Worm (Caenorhabditis elegans) whole organism, L4 larva: ENCODE measurements around the gene B0228.1.

Experiments
- R02D3.7 ChIP-seq: fragments of 150-350 bp; sonication (generic microtip); optimal IDR thresholded peaks from 3 replicates; lab custom pipeline; 2014; ENCODE audit warnings: missing biosample characterization, missing genetic modification characterization
- T26A8.4 ChIP-seq: fragments of 200-800 bp; sonication (Bioruptor generic); IDR thresholded peaks from 2 replicates; pipeline ENCODE4 v1.3.6; 2022; ENCODE audit warnings: missing genetic modification characterization, missing compliant biosample characterization
- Y105C5A.15 ChIP-seq: fragments of 200-800 bp; sonication (Bioruptor generic); IDR thresholded peaks from 2 replicates; pipeline ENCODE4 v1.3.6; 2022; ENCODE audit warnings: missing genetic modification characterization, missing compliant biosample characterization
- Y75B8A.6 ChIP-seq: fragments of 200-800 bp; sonication (Bioruptor generic); IDR thresholded peaks from 2 replicates; pipeline ENCODE4 v1.3.6; 2022; ENCODE audit warnings: missing genetic modification reagents, missing genetic modification characterization, missing compliant biosample characterization
- ZK337.2 ChIP-seq: fragments of 200-800 bp; sonication (Bioruptor generic); IDR thresholded peaks from 2 replicates; pipeline ENCODE4 v1.3.6; 2022; ENCODE audit warnings: missing genetic modification reagents, missing genetic modification characterization, missing compliant biosample characterization
- aha-1 ChIP-seq: fragments of 150-350 bp; peaks from one replicate; lab custom pipeline; 2014; ENCODE audit warnings: missing biosample characterization, missing genetic modification characterization
- aly-2 ChIP-seq: sonication (generic microtip); optimal IDR thresholded peaks from 2 replicates; lab custom pipeline; 2018; ENCODE audit warnings: missing biosample characterization, missing genetic modification characterization
- ama-1 ChIP-seq: fragments of 150-350 bp; optimal IDR thresholded peaks from 2 replicates; lab custom pipeline; 2014; ENCODE audit warnings: inconsistent platforms, mixed read lengths
- attf-4 ChIP-seq: sonication (generic microtip); optimal IDR thresholded peaks from 3 replicates; lab custom pipeline; 2017; ENCODE audit warnings: missing biosample characterization, missing genetic modification characterization
- ceh-32 ChIP-seq: sonication (generic microtip); optimal IDR thresholded peaks from 2 replicates; lab custom pipeline; 2016; ENCODE audit warnings: mild to moderate bottlenecking, missing genetic modification characterization, missing compliant biosample characterization; ENCODE audit not compliant: poor library complexity
- ceh-44 ChIP-seq: fragments of 200-800 bp; sonication (Bioruptor generic); IDR thresholded peaks from 2 replicates; pipeline ENCODE4 v1.3.6; 2022; ENCODE audit warnings: missing genetic modification reagents, missing genetic modification characterization, missing compliant biosample characterization
- ceh-62 ChIP-seq: sonication (generic microtip); optimal IDR thresholded peaks from 2 replicates; lab custom pipeline; 2017; ENCODE audit warnings: missing biosample characterization, missing genetic modification characterization
- ceh-82 ChIP-seq: sonication (generic microtip); optimal IDR thresholded peaks from 2 replicates; lab custom pipeline; 2017; ENCODE audit warnings: missing biosample characterization, missing genetic modification characterization
- ctbp-1 ChIP-seq: fragments of 200-800 bp; sonication (Bioruptor generic); IDR thresholded peaks from 2 replicates; pipeline ENCODE4 v1.3.6; 2022; ENCODE audit warnings: missing genetic modification reagents, missing genetic modification characterization, missing compliant biosample characterization
- daf-12 ChIP-seq: fragments of 150-350 bp; optimal IDR thresholded peaks from 2 replicates; lab custom pipeline; 2014; ENCODE audit warnings: missing biosample characterization, missing genetic modification reagents, missing genetic modification characterization
- daf-8 ChIP-seq: fragments of 200-800 bp; sonication (Bioruptor generic); IDR thresholded peaks from 2 replicates; pipeline ENCODE4 v1.3.6; 2022; ENCODE audit warnings: missing genetic modification characterization, missing compliant biosample characterization
- dmd-6 ChIP-seq: fragments of 200-800 bp; sonication (Bioruptor generic); IDR thresholded peaks from 2 replicates; pipeline ENCODE4 v1.3.6; 2022; ENCODE audit warnings: missing genetic modification reagents, missing genetic modification characterization, missing compliant biosample characterization
- dmd-8 ChIP-seq: fragments of 200-800 bp; sonication (Bioruptor generic); IDR thresholded peaks from 2 replicates; pipeline ENCODE4 v1.3.6; 2022; ENCODE audit warnings: missing genetic modification characterization, missing compliant biosample characterization
- dmd-9 ChIP-seq: fragments of 200-800 bp; sonication (Bioruptor generic); IDR thresholded peaks from 2 replicates; pipeline ENCODE4 v1.3.6; 2022; ENCODE audit warnings: missing genetic modification reagents, missing genetic modification characterization, missing compliant biosample characterization
- duxl-1 ChIP-seq: sonication (generic microtip); optimal IDR thresholded peaks from 2 replicates; lab custom pipeline; 2016; ENCODE audit warnings: mild to moderate bottlenecking, missing genetic modification characterization, moderate library complexity, missing compliant biosample characterization; ENCODE audit not compliant: poor library complexity
- egl-27 ChIP-seq: sonication (generic microtip); optimal IDR thresholded peaks from 3 replicates; lab custom pipeline; 2017; ENCODE audit warnings: missing biosample characterization, missing genetic modification reagents, missing genetic modification characterization
- egl-43 ChIP-seq: fragments of 200-800 bp; sonication (Bioruptor generic); IDR thresholded peaks from 2 replicates; pipeline ENCODE4 v1.3.6; 2022; ENCODE audit warnings: missing genetic modification reagents, missing genetic modification characterization, missing compliant biosample characterization
- fkh-10 ChIP-seq: fragments of 150-350 bp; optimal IDR thresholded peaks from 2 replicates; lab custom pipeline; 2014; ENCODE audit warnings: missing biosample characterization, missing genetic modification reagents, missing genetic modification characterization
- gei-8 ChIP-seq: fragments of 200-800 bp; sonication (Bioruptor generic); optimal IDR thresholded peaks from 2 replicates; lab custom pipeline; 2018; ENCODE audit warnings: mild to moderate bottlenecking, missing genetic modification characterization, missing compliant biosample characterization
- hif-1 ChIP-seq, 2 experiments: sonication (generic microtip); optimal IDR thresholded peaks; 2 replicates each; lab custom pipeline; 2016 to 2017; ENCODE audit warnings: missing compliant biosample characterization in 2 of 2, missing genetic modification characterization in 2 of 2, missing genetic modification reagents in 2 of 2, missing genotype in 2 of 2, mild to moderate bottlenecking in 1 of 2
- hlh-11 ChIP-seq: fragments of 200-800 bp; sonication (Bioruptor generic); optimal IDR thresholded peaks from 2 replicates; lab custom pipeline; 2018; ENCODE audit warnings: mild to moderate bottlenecking, missing genetic modification characterization, missing compliant biosample characterization
- jun-1 ChIP-seq: fragments of 150-350 bp; optimal IDR thresholded peaks from 2 replicates; lab custom pipeline; 2014; ENCODE audit warnings: missing biosample characterization, missing genetic modification reagents, missing genetic modification characterization
- lim-7 ChIP-seq: fragments of 200-800 bp; sonication (Bioruptor generic); IDR thresholded peaks from 2 replicates; pipeline ENCODE4 v1.3.6; 2022; ENCODE audit warnings: missing genetic modification characterization, missing compliant biosample characterization
- lin-13 ChIP-seq: fragments of 150-350 bp; optimal IDR thresholded peaks from 2 replicates; lab custom pipeline; 2014; ENCODE audit warnings: missing biosample characterization, missing genetic modification reagents, missing genetic modification characterization
- lin-29 ChIP-seq: fragments of 200-800 bp; sonication (Bioruptor generic); IDR thresholded peaks from 2 replicates; pipeline ENCODE4 v1.3.6; 2022; ENCODE audit warnings: missing genetic modification reagents, missing genetic modification characterization, missing compliant biosample characterization
- lin-38 ChIP-seq: fragments of 200-800 bp; sonication (Bioruptor generic); IDR thresholded peaks from 2 replicates; pipeline ENCODE4 v1.3.6; 2022; ENCODE audit warnings: missing genetic modification reagents, missing genetic modification characterization, missing compliant biosample characterization
- lsy-2 ChIP-seq, 2 experiments: fragments of 150-350 bp in 1 of 2; sonication (generic microtip) in 1 of 2; optimal IDR thresholded peaks; 2 replicates each; lab custom pipeline; 2014 to 2017; ENCODE audit warnings: missing biosample characterization in 2 of 2, missing genetic modification characterization in 2 of 2
- mdl-1 ChIP-seq, 2 experiments: fragments of 150-350 bp in 1 of 2; sonication (generic microtip) in 1 of 2; optimal IDR thresholded peaks; 2 replicates each; lab custom pipeline; 2014 to 2017; ENCODE audit warnings: missing biosample characterization in 2 of 2, missing genetic modification characterization in 2 of 2
- mes-2 ChIP-seq: sonication (generic microtip); optimal IDR thresholded peaks from 2 replicates; lab custom pipeline; 2016; ENCODE audit warnings: missing genotype, mild to moderate bottlenecking, missing genetic modification characterization, missing compliant biosample characterization; ENCODE audit not compliant: poor library complexity, severe bottlenecking
- mxl-2 ChIP-seq: fragments of 200-800 bp; sonication (Bioruptor generic); conservative IDR thresholded peaks from 2 replicates; pipeline ENCODE4 v1.3.6; 2022; ENCODE audit warnings: missing genetic modification reagents, missing genetic modification characterization, missing compliant biosample characterization
- nhr-237 ChIP-seq: sonication (generic microtip); optimal IDR thresholded peaks from 2 replicates; lab custom pipeline; 2017; ENCODE audit warnings: missing biosample characterization, missing genetic modification characterization
- nhr-48 ChIP-seq: sonication (generic microtip); optimal IDR thresholded peaks from 2 replicates; lab custom pipeline; 2016; ENCODE audit warnings: mild to moderate bottlenecking, missing genetic modification characterization, missing compliant biosample characterization
- nhr-76 ChIP-seq: fragments of 150-350 bp; optimal IDR thresholded peaks from 2 replicates; lab custom pipeline; 2014; ENCODE audit warnings: missing biosample characterization, missing genetic modification characterization
- php-3 ChIP-seq: fragments of 200-800 bp; sonication (Bioruptor generic); IDR thresholded peaks from 2 replicates; pipeline ENCODE4 v1.3.6; 2022; ENCODE audit warnings: missing genetic modification reagents, missing genetic modification characterization, missing compliant biosample characterization
- pqm-1 ChIP-seq: sonication (generic microtip); optimal IDR thresholded peaks from 2 replicates; lab custom pipeline; 2017; ENCODE audit warnings: missing biosample characterization, missing genetic modification characterization
- saeg-2 ChIP-seq: fragments of 200-800 bp; sonication (Bioruptor generic); IDR thresholded peaks from 2 replicates; pipeline ENCODE4 v1.3.6; 2022; ENCODE audit warnings: missing genetic modification reagents, missing genetic modification characterization, missing compliant biosample characterization
- sdz-12 ChIP-seq: fragments of 200-800 bp; sonication (Bioruptor generic); optimal IDR thresholded peaks from 2 replicates; lab custom pipeline; 2018; ENCODE audit warnings: mild to moderate bottlenecking, missing genetic modification characterization, missing compliant biosample characterization
- set-16 ChIP-seq: fragments of 200-800 bp; sonication (Bioruptor generic); IDR thresholded peaks from 2 replicates; pipeline ENCODE4 v1.3.6; 2022; ENCODE audit warnings: missing genetic modification reagents, missing genetic modification characterization, missing compliant biosample characterization
- spr-1 ChIP-seq: sonication (generic microtip); optimal IDR thresholded peaks from 2 replicates; lab custom pipeline; 2016; ENCODE audit warnings: mild to moderate bottlenecking, missing genetic modification characterization, missing compliant biosample characterization
- tag-97 ChIP-seq: fragments of 200-800 bp; sonication (Bioruptor generic); IDR thresholded peaks from 2 replicates; pipeline ENCODE4 v1.3.6; 2022; ENCODE audit warnings: missing genetic modification characterization, missing compliant biosample characterization
- tra-1 ChIP-seq: fragments of 200-800 bp; sonication (Bioruptor generic); IDR thresholded peaks from 2 replicates; pipeline ENCODE4 v1.3.6; 2022; ENCODE audit warnings: missing genetic modification reagents, missing genetic modification characterization, missing compliant biosample characterization
- unc-39 ChIP-seq: sonication (generic microtip); optimal IDR thresholded peaks from 2 replicates; lab custom pipeline; 2017; ENCODE audit warnings: missing biosample characterization, missing genetic modification characterization
- unc-62 ChIP-seq, 3 experiments: fragments of 150-350 bp in 1 of 3; sonication (generic microtip); optimal IDR thresholded peaks in 2 of 3; peaks in 1 of 3; 1 replicate in 1 of 3; 2 replicates in 2 of 3; lab custom pipeline; 2014 to 2017; ENCODE audit warnings: missing biosample characterization in 3 of 3, missing genetic modification characterization in 3 of 3, missing genetic modification reagents in 3 of 3, missing genotype in 1 of 3
- vab-7 ChIP-seq: fragments of 200-800 bp; sonication (Bioruptor generic); IDR thresholded peaks from 2 replicates; pipeline ENCODE4 v1.3.6; 2022; ENCODE audit warnings: missing genetic modification reagents, missing genetic modification characterization, missing compliant biosample characterization
- zfp-2 ChIP-seq: sonication (generic microtip); optimal IDR thresholded peaks from 2 replicates; lab custom pipeline; 2016; ENCODE audit warnings: mild to moderate bottlenecking, missing genetic modification characterization, missing compliant biosample characterization
- ztf-7 ChIP-seq: fragments of 150-350 bp; optimal IDR thresholded peaks from 2 replicates; lab custom pipeline; 2014; ENCODE audit warnings: missing biosample characterization, missing genetic modification characterization

B0228.1 gene

ce11 chrII:7756810-7757209 is 1.7 kb downstream of the B0228.1 start (continued):
- TF ChIP-seq nhr-237 (no peak), php-3 (GFP tag; lab: Robert Waterston, UW) (peak; percentile 44; the same call in 1 of the 2 replicates), Y75B8A.6 (0 out of 2 replicates have a peak, but pooled peaks have one; percentile 14), set-16 (GFP tag; lab: Robert Waterston, UW) (no peak), ztf-7 (tag; lab: Kevin White, UChicago) (no peak), R02D3.7 (tag; lab: Kevin White, UChicago) (no peak), daf-12 (tag; lab: Kevin White, UChicago) (no peak), lin-29 (GFP tag; lab: Robert Waterston, UW) (no peak), zfp-2 (tag; lab: Kevin White, UChicago) (no peak), tra-1 (peak; percentile 64), lsy-2 (tag; optimal IDR thresholded peaks at IDR 0.05; lab: Kevin White, UChicago) (peak in 1 of 2 experiments; percentile 74), ceh-82 (tag; lab: Kevin White, UChicago) (no peak), Y105C5A.15 (GFP tag; lab: Robert Waterston, UW) (no peak), ceh-62 (tag; lab: Kevin White, UChicago) (no peak), attf-4 (tag; lab: Kevin White, UChicago) (no peak), unc-62 (GFP tag; optimal IDR thresholded peaks at IDR 0.05 in 1 of 2; lab: Kevin White, UChicago) (no peak), unc-62 (tag; optimal IDR thresholded peaks at IDR 0.05; lab: Kevin White, UChicago) (no peak), egl-43 (GFP tag; lab: Robert Waterston, UW) (no peak), ctbp-1 (GFP tag; lab: Robert Waterston, UW) (peak; percentile 42; the same call in 1 of the 2 replicates), ZK337.2 (GFP tag; lab: Robert Waterston, UW) (0 out of 2 replicates have a peak, but pooled peaks have one; percentile 22), nhr-48 (peak; percentile 68), lin-13 (no peak), tag-97 (GFP tag; lab: Robert Waterston, UW) (no peak), duxl-1 (tag; lab: Kevin White, UChicago) (peak; percentile 6), aly-2 (no peak), mes-2 (tag; lab: Kevin White, UChicago) (peak; percentile 78), ceh-44 (no peak), egl-27 (no peak), mxl-2 (GFP tag; lab: Robert Waterston, UW) (no peak), dmd-6 (GFP tag; lab: Robert Waterston, UW) (peak; percentile 76), lim-7 (peak; percentile 68), vab-7 (GFP tag; lab: Robert Waterston, UW) (peak; percentile 31; the same call in 1 of the 2 replicates), lin-38 (peak; percentile 69; the same call in 1 of the 2 replicates), dmd-9 (GFP tag; lab: Robert Waterston, UW) (0 out of 2 replicates have a peak, but pooled peaks have one; percentile 34), saeg-2 (no peak), nhr-76 (no peak), jun-1 (tag; lab: Kevin White, UChicago) (no peak), daf-8 (GFP tag; lab: Robert Waterston, UW) (no peak), unc-39 (tag; lab: Kevin White, UChicago) (no peak), aha-1 (tag; lab: Kevin White, UChicago) (peak; percentile 79), mdl-1 (tag; optimal IDR thresholded peaks at IDR 0.05; lab: Kevin White, UChicago) (peak in 1 of 2 experiments; percentile 46), ceh-32 (tag; lab: Kevin White, UChicago) (no peak), gei-8 (GFP tag; lab: Kevin White, UChicago) (peak; percentile 5), spr-1 (tag; lab: Kevin White, UChicago) (peak; percentile 66), hlh-11 (tag; lab: Kevin White, UChicago) (peak; percentile 86), T26A8.4 (GFP tag; lab: Robert Waterston, UW) (peak; percentile 75), ama-1 (no peak), pqm-1 (no peak), fkh-10 (GFP tag; lab: Kevin White, UChicago) (no peak), hif-1 (tag; optimal IDR thresholded peaks at IDR 0.05; lab: Kevin White, UChicago) (peak in 1 of 2 experiments; percentile 23), dmd-8 (GFP tag; lab: Robert Waterston, UW) (no peak), sdz-12 (no peak)
